Worm (Caenorhabditis elegans) whole organism, young adult: Measurements from ENCODE around the gene ima-3.

Experiments used
- ama-1 ChIP-seq, 3 experiments: fragments of 150-350 bp in 1 of 3; sonication (generic microtip) in 2 of 3; optimal IDR thresholded peaks; 2 replicates each; lab custom pipeline; 2014 to 2018; ENCODE audit warnings: missing biosample characterization in 2 of 3, missing genetic modification characterization in 2 of 3, missing genetic modification reagents in 2 of 3
- aptf-2 ChIP-seq: fragments of 200-800 bp; sonication (Bioruptor generic); conservative IDR thresholded peaks from 2 replicates; pipeline ENCODE4 v1.3.6; 2022; ENCODE audit warnings: missing genetic modification reagents, missing genetic modification characterization, missing compliant biosample characterization
- attf-6 ChIP-seq: fragments of 200-800 bp; sonication (Bioruptor generic); IDR thresholded peaks from 2 replicates; pipeline ENCODE4 v1.3.6; 2022; ENCODE audit warnings: missing genetic modification reagents, missing genetic modification characterization, missing compliant biosample characterization
- ceh-79 ChIP-seq: sonication (generic microtip); optimal IDR thresholded peaks from 2 replicates; lab custom pipeline; 2017; ENCODE audit warnings: mild to moderate bottlenecking, missing genetic modification characterization, missing compliant biosample characterization
- dpl-1 ChIP-seq: fragments of 150-350 bp; optimal IDR thresholded peaks from 2 replicates; lab custom pipeline; 2014; ENCODE audit warnings: missing biosample characterization, missing genetic modification reagents, missing genetic modification characterization
- lin-35 ChIP-seq, 3 experiments: fragments of 150-350 bp in 2 of 3; sonication (generic microtip) in 1 of 3; optimal IDR thresholded peaks; 2 replicates each; lab custom pipeline; 2014 to 2018; ENCODE audit warnings: missing biosample characterization in 3 of 3, missing genetic modification characterization in 3 of 3, missing genetic modification reagents in 3 of 3
- nhr-90 ChIP-seq: sonication (generic microtip); optimal IDR thresholded peaks from 2 replicates; lab custom pipeline; 2016; ENCODE audit warnings: missing genotype, mild to moderate bottlenecking, missing genetic modification characterization, missing compliant biosample characterization
- pha-4 ChIP-seq: fragments of 150-350 bp; sonication (generic microtip); optimal IDR thresholded peaks from 2 replicates; lab custom pipeline; 2014; ENCODE audit warnings: missing biosample characterization, missing genetic modification reagents, missing genetic modification characterization
- sdz-38 ChIP-seq: sonication (generic microtip); optimal IDR thresholded peaks from 2 replicates; lab custom pipeline; 2016; ENCODE audit warnings: missing genotype, missing genetic modification characterization, missing compliant biosample characterization
- sea-2 ChIP-seq: fragments of 200-800 bp; sonication (Bioruptor generic); IDR thresholded peaks from 2 replicates; pipeline ENCODE4 v1.3.6; 2022; ENCODE audit warnings: missing genetic modification characterization, missing compliant biosample characterization
- snpc-3.4 ChIP-seq: sonication (generic microtip); optimal IDR thresholded peaks from 2 replicates; lab custom pipeline; 2017; ENCODE audit warnings: missing genetic modification characterization, mild to moderate bottlenecking, missing compliant biosample characterization, antibody characterized with exemption, moderate library complexity, missing genotype, missing genetic modification reagents
- unc-62 ChIP-seq: fragments of 150-350 bp; optimal IDR thresholded peaks from 2 replicates; lab custom pipeline; 2014; ENCODE audit warnings: missing biosample characterization, missing genetic modification reagents, missing genetic modification characterization
- ztf-6 ChIP-seq: fragments of 200-800 bp; sonication (Bioruptor generic); IDR thresholded peaks from 2 replicates; pipeline ENCODE4 v1.3.6; 2022; ENCODE audit warnings: missing genetic modification reagents, missing genetic modification characterization, missing compliant biosample characterization

DNA sequence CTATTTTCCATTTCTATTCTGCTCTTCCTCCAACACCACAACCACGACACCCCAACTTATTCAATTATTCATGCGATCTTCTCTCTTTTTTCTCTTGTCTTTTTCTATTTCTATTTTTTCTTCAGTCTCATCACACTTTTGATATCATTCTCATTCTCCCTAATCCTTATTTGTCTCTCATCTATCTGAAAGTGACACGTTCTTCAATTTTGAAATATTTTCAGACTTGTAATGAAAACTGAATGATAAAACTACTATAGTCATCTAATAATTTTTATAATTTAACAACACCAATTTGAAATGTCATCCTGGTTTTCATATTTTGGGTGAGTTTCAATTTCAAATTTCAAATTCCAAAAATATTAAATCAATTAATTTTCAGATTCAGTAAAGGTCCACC, 27.2 kb upstream of the ima-3 start, which contains the start of gene cla-1:
- TF ChIP-seq snpc-3.4 (tag; lab: Kevin White, UChicago) (no peak), sea-2 (no peak), lin-35 (GFP tag; optimal IDR thresholded peaks at IDR 0.05; lab: Kevin White, UChicago) (no peak), dpl-1 (GFP tag; lab: Kevin White, UChicago) (no peak), pha-4 (tag; lab: Kevin White, UChicago) (no peak), unc-62 (no peak), ama-1 (optimal IDR thresholded peaks at IDR 0.05; lab: Kevin White, UChicago) (no peak), ama-1 (GFP tag; optimal IDR thresholded peaks at IDR 0.05; lab: Kevin White, UChicago) (no peak), ztf-6 (GFP tag; lab: Robert Waterston, UW) (no peak), nhr-90 (tag; lab: Kevin White, UChicago) (no peak), ceh-79 (no peak), sdz-38 (tag; lab: Kevin White, UChicago) (no peak), attf-6 (GFP tag; lab: Robert Waterston, UW) (no peak), aptf-2 (GFP tag; lab: Robert Waterston, UW) (no peak)
